Worm (Caenorhabditis elegans) whole organism, L2 larva: ENCODE results near the gene Y39A1A.2.

Experiments used
- elt-1 ChIP-seq: fragments of 150-350 bp; optimal IDR thresholded peaks from 2 replicates; lab custom pipeline; 2014; ENCODE audit warnings: missing biosample characterization, missing genetic modification characterization
- elt-3 ChIP-seq: sonication (generic microtip); optimal IDR thresholded peaks from 2 replicates; lab custom pipeline; 2017; ENCODE audit warnings: missing biosample characterization, missing genetic modification characterization
- lin-39 ChIP-seq: fragments of 150-350 bp; optimal IDR thresholded peaks from 2 replicates; lab custom pipeline; 2014; ENCODE audit warnings: missing biosample characterization, missing genetic modification reagents, missing genetic modification characterization
- mdl-1 ChIP-seq, 2 experiments: fragments of 150-350 bp in 1 of 2; sonication (generic microtip) in 1 of 2; optimal IDR thresholded peaks; 2 replicates each; lab custom pipeline; 2017; ENCODE audit warnings: missing biosample characterization in 2 of 2, missing genetic modification characterization in 2 of 2
- nhr-21 ChIP-seq: fragments of 150-350 bp; optimal IDR thresholded peaks from 2 replicates; lab custom pipeline; 2014; ENCODE audit warnings: missing biosample characterization, missing genetic modification characterization
- snpc-4 ChIP-seq: fragments of 150-350 bp; optimal IDR thresholded peaks from 2 replicates; lab custom pipeline; 2014; ENCODE audit warnings: missing biosample characterization, missing genetic modification characterization
- unc-39 ChIP-seq: fragments of 150-350 bp; optimal IDR thresholded peaks from 2 replicates; lab custom pipeline; 2014; ENCODE audit warnings: missing biosample characterization, missing genetic modification characterization
- zag-1 ChIP-seq: fragments of 150-350 bp; optimal IDR thresholded peaks from 2 replicates; lab custom pipeline; 2014; ENCODE audit warnings: missing biosample characterization, missing genetic modification characterization
- ztf-11 ChIP-seq: sonication (generic microtip); optimal IDR thresholded peaks from 2 replicates; lab custom pipeline; 2017; ENCODE audit warnings: missing biosample characterization, missing genetic modification characterization

ce11 chrIII:10561904-10562303 lies 41.5 kb downstream of the Y39A1A.2 start, which contains the start of gene Y45F3A.1:
- TF ChIP-seq unc-39: no peak
- TF ChIP-seq elt-1 (tag; lab: Kevin White, UChicago): no peak
- no peak for TF ChIP-seq nhr-21 (tag; lab: Kevin White, UChicago)
- no peak for TF ChIP-seq ztf-11
- no peak for TF ChIP-seq elt-3
- no peak for TF ChIP-seq mdl-1 (tag; optimal IDR thresholded peaks at IDR 0.05; lab: Kevin White, UChicago)
- TF ChIP-seq zag-1 (tag; lab: Kevin White, UChicago): no peak
- TF ChIP-seq snpc-4: no peak
- TF ChIP-seq lin-39 (tag; lab: Kevin White, UChicago): no peak
